Fruit fly (Drosophila melanogaster) whole organism, embryonic: ENCODE measurements around the gene Tango5.
A peak's percentile ranks its signal among the peaks of the same experiment; 100 is the strongest.

Experiments used
- Awh ChIP-seq: fragments of 200-800 bp; sonication (Bioruptor generic); IDR thresholded peaks from 2 replicates; pipeline ENCODE4, ENCODE4 v1.3.6; 2022; ENCODE audit warnings: missing biosample characterization, missing genetic modification characterization
- BEAF-32 ChIP-seq: fragments of 200-800 bp; sonication (Bioruptor generic); optimal IDR thresholded peaks from 3 replicates; lab custom pipeline; 2017; ENCODE audit warnings: missing biosample characterization, missing genetic modification characterization, mild to moderate bottlenecking, moderate library complexity, missing genetic modification reagents
- CG13287 ChIP-seq: fragments of 200-800 bp; sonication (Bioruptor generic); IDR thresholded peaks from 2 replicates; pipeline ENCODE4 v1.3.6; 2022; ENCODE audit warnings: missing biosample characterization, missing genetic modification characterization; ENCODE audit not compliant: partially characterized antibody
- CG14860 ChIP-seq: fragments of 200-800 bp; sonication (Bioruptor generic); IDR thresholded peaks from 3 replicates; pipeline ENCODE4 v1.3.6; 2022; ENCODE audit warnings: missing biosample characterization, missing genetic modification characterization; ENCODE audit not compliant: partially characterized antibody
- CG16813 ChIP-seq: fragments of 200-800 bp; sonication (Bioruptor generic); IDR thresholded peaks from 3 replicates; pipeline ENCODE4 v1.3.6; 2022; ENCODE audit warnings: missing biosample characterization, missing genetic modification characterization; ENCODE audit not compliant: partially characterized antibody
- CG2116 ChIP-seq: fragments of 200-800 bp; sonication (Bioruptor generic); optimal IDR thresholded peaks from 3 replicates; lab custom pipeline; 2018; ENCODE audit warnings: missing biosample characterization, mild to moderate bottlenecking, missing genetic modification characterization
- CG3065 ChIP-seq: fragments of 200-800 bp; sonication (Bioruptor generic); optimal IDR thresholded peaks from 2 replicates; lab custom pipeline; 2016; ENCODE audit warnings: missing biosample characterization, missing genetic modification characterization
- CG32532 ChIP-seq: fragments of 200-800 bp; sonication (Bioruptor generic); IDR thresholded peaks from 2 replicates; pipeline ENCODE4 v1.3.6; 2022; ENCODE audit warnings: missing biosample characterization, missing genetic modification characterization
- CG33213 ChIP-seq: fragments of 200-800 bp; sonication (Bioruptor generic); optimal IDR thresholded peaks from 3 replicates; lab custom pipeline; 2016; ENCODE audit warnings: missing biosample characterization, missing genetic modification characterization
- CG3407 ChIP-seq: fragments of 200-800 bp; sonication (Bioruptor generic); optimal IDR thresholded peaks from 2 replicates; lab custom pipeline; 2018; ENCODE audit warnings: missing biosample characterization, mild to moderate bottlenecking, missing genetic modification characterization
- CG34422 ChIP-seq: fragments of 200-800 bp; sonication (Bioruptor generic); IDR thresholded peaks from 3 replicates; pipeline ENCODE4 v1.3.6; 2022; ENCODE audit warnings: missing biosample characterization, missing genetic modification characterization
- CG3838 ChIP-seq: fragments of 200-800 bp; sonication (Bioruptor generic); optimal IDR thresholded peaks from 3 replicates; lab custom pipeline; 2016; ENCODE audit warnings: missing biosample characterization, missing genetic modification characterization
- CG8290 ChIP-seq, 3 experiments: fragments of 200-800 bp; sonication (Bioruptor generic); optimal IDR thresholded peaks; 2 replicates each; lab custom pipeline; 2016 to 2019; ENCODE audit warnings: missing biosample characterization in 3 of 3, missing genetic modification characterization in 3 of 3, mild to moderate bottlenecking in 2 of 3, moderate library complexity in 1 of 3
- Dll ChIP-seq: fragments of 200-800 bp; sonication (Bioruptor generic); IDR thresholded peaks from 4 replicates; pipeline ENCODE4 v1.3.6; 2022; ENCODE audit warnings: missing biosample characterization, missing genetic modification characterization; ENCODE audit not compliant: partially characterized antibody
- Dref ChIP-seq: fragments of 200-800 bp; sonication (Bioruptor generic); IDR thresholded peaks from 2 replicates; pipeline ENCODE4 v1.3.6; 2022; ENCODE audit warnings: missing biosample characterization, missing genetic modification characterization
- Ets65A ChIP-seq: fragments of 200-800 bp; sonication (Bioruptor generic); peaks from one replicate; lab custom pipeline; 2016; ENCODE audit warnings: missing biosample characterization, missing genetic modification characterization
- Ets97D ChIP-seq: fragments of 200-800 bp; sonication (Bioruptor generic); optimal IDR thresholded peaks from 3 replicates; lab custom pipeline; 2016; ENCODE audit warnings: missing biosample characterization, missing genetic modification characterization
- HLH3B ChIP-seq: fragments of 200-800 bp; sonication (Bioruptor generic); IDR thresholded peaks from 2 replicates; pipeline ENCODE4 v1.3.6; 2022; ENCODE audit warnings: missing biosample characterization, missing genetic modification characterization
- HLH4C ChIP-seq: fragments of 200-800 bp; sonication (Bioruptor generic); IDR thresholded peaks from 3 replicates; pipeline ENCODE4 v1.3.6; 2022; ENCODE audit warnings: missing biosample characterization, missing genetic modification characterization; ENCODE audit not compliant: partially characterized antibody
- Hr3 ChIP-seq: fragments of 200-800 bp; sonication (Bioruptor generic); optimal IDR thresholded peaks from 3 replicates; lab custom pipeline; 2016; ENCODE audit warnings: missing biosample characterization, missing genetic modification characterization
- Opbp ChIP-seq: fragments of 200-800 bp; sonication (Bioruptor generic); IDR thresholded peaks from 3 replicates; pipeline ENCODE4 v1.3.6; 2022; ENCODE audit warnings: missing biosample characterization, missing genetic modification characterization; ENCODE audit not compliant: partially characterized antibody
- Scr ChIP-seq: fragments of 200-800 bp; sonication (Bioruptor generic); IDR thresholded peaks from 2 replicates; pipeline ENCODE4 v1.3.6; 2022; ENCODE audit warnings: missing biosample characterization, missing genetic modification characterization; ENCODE audit not compliant: partially characterized antibody
- Sry-δ ChIP-seq: fragments of 200-800 bp; sonication (Bioruptor generic); optimal IDR thresholded peaks from 2 replicates; lab custom pipeline; 2016; ENCODE audit warnings: missing biosample characterization, missing genetic modification characterization
- al ChIP-seq: fragments of 200-800 bp; sonication (Bioruptor generic); IDR thresholded peaks from 2 replicates; pipeline ENCODE4 v1.3.6; 2022; ENCODE audit warnings: missing biosample characterization, missing genetic modification characterization
- bcd ChIP-seq: fragments of 200-800 bp; sonication (Bioruptor generic); optimal IDR thresholded peaks from 2 replicates; lab custom pipeline; 2017; ENCODE audit warnings: missing biosample characterization, mild to moderate bottlenecking, missing genetic modification characterization
- dm ChIP-seq: fragments of 200-800 bp; sonication (Bioruptor generic); optimal IDR thresholded peaks from 3 replicates; lab custom pipeline; 2016; ENCODE audit warnings: missing biosample characterization, missing genetic modification characterization
- exex ChIP-seq: fragments of 200-800 bp; sonication (Bioruptor generic); optimal IDR thresholded peaks from 4 replicates; lab custom pipeline; 2018; ENCODE audit warnings: missing biosample characterization, mild to moderate bottlenecking, missing genetic modification characterization, moderate library complexity
- fd64A ChIP-seq: fragments of 200-800 bp; sonication (Bioruptor generic); optimal IDR thresholded peaks from 3 replicates; lab custom pipeline; 2018; ENCODE audit warnings: missing biosample characterization, mild to moderate bottlenecking, missing genetic modification characterization
- hb ChIP-seq: fragments of 200-800 bp; sonication (Bioruptor generic); IDR thresholded peaks from 3 replicates; pipeline ENCODE4 v1.3.6; 2022; ENCODE audit warnings: missing biosample characterization, missing genetic modification characterization; ENCODE audit not compliant: partially characterized antibody
- knrl ChIP-seq: fragments of 200-800 bp; sonication (Bioruptor generic); IDR thresholded peaks from 3 replicates; pipeline ENCODE4 v1.3.6; 2022; ENCODE audit warnings: missing biosample characterization, missing genetic modification characterization; ENCODE audit not compliant: partially characterized antibody
- nerfin-2 ChIP-seq: fragments of 200-800 bp; sonication (Bioruptor generic); IDR thresholded peaks from 2 replicates; pipeline ENCODE4 v1.3.6; 2022; ENCODE audit warnings: missing biosample characterization, missing genetic modification characterization; ENCODE audit not compliant: partially characterized antibody
- sc ChIP-seq, 3 experiments: fragments of >200 bp in 2 of 3; fragments of 200-800 bp in 1 of 3; sonication (Bioruptor generic) in 1 of 3; optimal IDR thresholded peaks; 2 replicates in 2 of 3; 3 replicates in 1 of 3; lab custom pipeline; 2017; ENCODE audit warnings: mild to moderate bottlenecking in 1 of 3, missing biosample characterization in 1 of 3, missing genetic modification characterization in 1 of 3, missing genetic modification reagents in 1 of 3
- tna ChIP-seq: fragments of 200-800 bp; sonication (Bioruptor generic); IDR thresholded peaks from 2 replicates; pipeline ENCODE4 v1.3.6; 2022; ENCODE audit warnings: missing biosample characterization, missing genetic modification characterization; ENCODE audit not compliant: partially characterized antibody
- unc-4 ChIP-seq: fragments of 200-800 bp; sonication (Bioruptor generic); IDR thresholded peaks from 2 replicates; pipeline ENCODE4 v1.3.6; 2022; ENCODE audit warnings: missing biosample characterization, missing genetic modification characterization; ENCODE audit not compliant: partially characterized antibody
- vnd ChIP-seq: fragments of 200-800 bp; sonication (Bioruptor generic); IDR thresholded peaks from 3 replicates; pipeline ENCODE4 v1.3.6; 2022; ENCODE audit warnings: missing biosample characterization, missing genetic modification characterization; ENCODE audit not compliant: partially characterized antibody
- zen ChIP-seq: fragments of 200-800 bp; sonication (Bioruptor generic); optimal IDR thresholded peaks from 3 replicates; lab custom pipeline; 2018; ENCODE audit warnings: missing biosample characterization, mild to moderate bottlenecking, missing genetic modification characterization, moderate library complexity

Gene Tango5

DNA sequence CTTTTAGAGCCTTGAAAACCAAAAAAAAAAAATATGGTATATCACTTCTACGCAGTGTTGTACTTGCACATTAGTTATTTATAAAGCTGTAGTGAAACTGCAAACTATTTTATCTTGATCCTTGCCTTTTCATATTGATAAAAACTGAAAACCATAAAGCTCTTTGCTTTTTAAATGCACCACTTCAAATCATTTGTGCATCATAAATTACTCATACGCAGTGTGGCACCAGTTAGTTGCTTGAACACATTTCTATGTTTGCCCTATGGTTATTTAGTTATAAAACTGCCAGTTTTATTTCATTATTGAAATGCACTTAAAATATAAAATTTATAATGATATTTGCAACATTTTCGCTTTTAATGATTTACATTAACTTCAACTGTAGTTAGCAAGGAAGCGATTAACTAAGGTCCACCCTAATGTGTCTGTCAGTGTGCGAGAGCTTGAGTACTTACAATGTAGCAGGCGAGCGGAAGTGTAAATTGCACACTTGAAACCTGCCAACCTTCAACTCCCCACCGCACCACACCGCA, 8.1 kb downstream of the Tango5 start (continued):
- TF ChIP-seq CG32532 (GFP tag; lab: Robert Waterston, UW) (no peak), Ets97D (GFP tag; lab: Kevin White, UChicago) (no peak), dm (GFP tag; lab: Kevin White, UChicago) (no peak), vnd (GFP tag; lab: Robert Waterston, UW) (no peak), exex (tag; lab: Kevin White, UChicago) (no peak), bcd (no peak), fd64A (GFP tag; lab: Kevin White, UChicago) (no peak), CG34422 (GFP tag; lab: Robert Waterston, UW) (no peak), HLH3B (GFP tag; lab: Robert Waterston, UW) (no peak), CG3065 (GFP tag; lab: Kevin White, UChicago) (no peak), sc (optimal IDR thresholded peaks at IDR 0.05; lab: Kevin White, UChicago) (no peak), sc (GFP tag; optimal IDR thresholded peaks at IDR 0.05; lab: Kevin White, UChicago) (no peak), Hr3 (GFP tag; lab: Kevin White, UChicago) (no peak)

- TF ChIP-seq CG2116 (GFP tag; lab: Kevin White, UChicago) = peak; percentile 48
- no peak for TF ChIP-seq CG3407 (GFP tag; lab: Kevin White, UChicago)
- TF ChIP-seq nerfin-2 = peak; percentile 64
- TF ChIP-seq CG13287 (GFP tag; lab: Robert Waterston, UW) = peak; percentile 19; the same call in 1 of the 2 replicates
- TF ChIP-seq Dll (GFP tag; lab: Robert Waterston, UW) = peak; percentile 54; the same call in 2 of the 4 replicates
- TF ChIP-seq CG3838 (GFP tag; lab: Kevin White, UChicago) = no peak
- peak; percentile 80 for TF ChIP-seq CG8290 (GFP tag; optimal IDR thresholded peaks at IDR 0.05; lab: Kevin White, UChicago)
- TF ChIP-seq CG8290 (tag; optimal IDR thresholded peaks at IDR 0.05; lab: Kevin White, UChicago) = peak in 1 of 2 experiments; percentile 1
- peak; percentile 33; the same call in 1 of the 3 replicates for TF ChIP-seq knrl (GFP tag; lab: Robert Waterston, UW)
- TF ChIP-seq tna (GFP tag; lab: Robert Waterston, UW) = 0 out of 2 replicates have a peak, but pooled peaks have one; percentile 35
- TF ChIP-seq Sry-δ (GFP tag; lab: Kevin White, UChicago) = peak; percentile 29
- peak; percentile 11 for TF ChIP-seq zen (tag; lab: Kevin White, UChicago)
- TF ChIP-seq Ets65A (GFP tag; lab: Kevin White, UChicago) = peak; percentile 46
- TF ChIP-seq HLH4C (GFP tag; lab: Robert Waterston, UW) = peak; percentile 64
- TF ChIP-seq BEAF-32 (GFP tag; lab: Kevin White, UChicago) = peak; percentile 42
- no peak for TF ChIP-seq Awh (GFP tag; lab: Robert Waterston, UW)
- peak; percentile 45; the same call in 2 of the 3 replicates for TF ChIP-seq vnd (GFP tag; lab: Robert Waterston, UW)
- no peak for TF ChIP-seq CG33213 (GFP tag; lab: Kevin White, UChicago)
- TF ChIP-seq Scr (GFP tag; lab: Robert Waterston, UW) = peak; percentile 60
- peak; percentile 47; the same call in 1 of the 3 replicates for TF ChIP-seq hb (GFP tag; lab: Robert Waterston, UW)
- no peak for TF ChIP-seq al
- TF ChIP-seq CG14860 (GFP tag; lab: Robert Waterston, UW) = peak; percentile 58
- TF ChIP-seq CG16813 (GFP tag; lab: Robert Waterston, UW) = peak; percentile 63
- peak; percentile 36; the same call in 1 of the 2 replicates for TF ChIP-seq Dref (GFP tag; lab: Robert Waterston, UW)
- peak; percentile 36; the same call in 1 of the 2 replicates for TF ChIP-seq unc-4 (GFP tag; lab: Robert Waterston, UW)
- TF ChIP-seq Opbp (GFP tag; lab: Robert Waterston, UW) = peak; percentile 15; the same call in 1 of the 3 replicates
Measured at dm6 chrX:10751777-10752176, 12.4 kb downstream of the Tango5 start.
